Fruit fly (Drosophila melanogaster): Measurements from ENCODE around the gene MED4.

dm6 chr3L:7249167-7249566, 1.2 kb downstream of the MED4 start, which contains the start of gene Cdc27:
- TF ChIP-seq kay (GFP tag; ENCODE audit: borderline replicate concordance), result no peak
- TF ChIP-seq Clk (GFP tag; optimal IDR thresholded peaks at IDR 0.05), result no peak
